Worm (Caenorhabditis elegans) whole organism, L2 larva: ENCODE measurements around the gene nhr-182.
A peak's percentile ranks its signal among the peaks of the same experiment; 100 is the strongest.

ENCODE experiments used
- blmp-1 ChIP-seq: sonication (generic microtip); optimal IDR thresholded peaks from 2 replicates; lab custom pipeline; 2017; ENCODE audit warnings: missing genetic modification characterization, mild to moderate bottlenecking, missing compliant biosample characterization, antibody characterized with exemption, moderate library complexity; ENCODE audit not compliant: insufficient read depth
- dmd-4 ChIP-seq: sonication (generic microtip); optimal IDR thresholded peaks from 2 replicates; lab custom pipeline; 2017; ENCODE audit warnings: missing biosample characterization, missing genetic modification characterization
- elt-1 ChIP-seq: fragments of 150-350 bp; optimal IDR thresholded peaks from 2 replicates; lab custom pipeline; 2014; ENCODE audit warnings: missing biosample characterization, missing genetic modification characterization
- elt-3 ChIP-seq: sonication (generic microtip); optimal IDR thresholded peaks from 2 replicates; lab custom pipeline; 2017; ENCODE audit warnings: missing biosample characterization, missing genetic modification characterization
- fos-1 ChIP-seq: fragments of 150-350 bp; optimal IDR thresholded peaks from 2 replicates; lab custom pipeline; 2014; ENCODE audit warnings: missing biosample characterization, missing genetic modification characterization
- lin-13 ChIP-seq: fragments of 150-350 bp; optimal IDR thresholded peaks from 2 replicates; lab custom pipeline; 2014; ENCODE audit warnings: missing biosample characterization, missing genetic modification reagents, missing genetic modification characterization
- lin-39 ChIP-seq: fragments of 150-350 bp; optimal IDR thresholded peaks from 2 replicates; lab custom pipeline; 2014; ENCODE audit warnings: missing biosample characterization, missing genetic modification reagents, missing genetic modification characterization
- nhr-21 ChIP-seq: fragments of 150-350 bp; optimal IDR thresholded peaks from 2 replicates; lab custom pipeline; 2014; ENCODE audit warnings: missing biosample characterization, missing genetic modification characterization
- nhr-23 ChIP-seq: fragments of 150-350 bp; optimal IDR thresholded peaks from 2 replicates; lab custom pipeline; 2014; ENCODE audit warnings: missing biosample characterization, missing genetic modification reagents, missing genetic modification characterization
- nhr-77 ChIP-seq: fragments of 150-350 bp; optimal IDR thresholded peaks from 2 replicates; lab custom pipeline; 2014; ENCODE audit warnings: missing biosample characterization, missing genetic modification characterization
- skn-1 ChIP-seq: sonication (generic microtip); optimal IDR thresholded peaks from 2 replicates; lab custom pipeline; 2017; ENCODE audit warnings: missing biosample characterization, missing genetic modification characterization
- unc-62 ChIP-seq: fragments of 150-350 bp; optimal IDR thresholded peaks from 2 replicates; lab custom pipeline; 2014; ENCODE audit warnings: missing biosample characterization, missing genetic modification reagents, missing genetic modification characterization
- zag-1 ChIP-seq: fragments of 150-350 bp; optimal IDR thresholded peaks from 2 replicates; lab custom pipeline; 2014; ENCODE audit warnings: missing biosample characterization, missing genetic modification characterization

ce11 chrV:2244751-2245150 is 15.0 kb downstream of the nhr-182 start, which contains the start of gene cyp-33C5:
- TF ChIP-seq zag-1 (tag; lab: Kevin White, UChicago) (no peak), blmp-1 (tag; lab: Kevin White, UChicago) (no peak), nhr-77 (tag; lab: Kevin White, UChicago) (no peak), fos-1 (tag; lab: Kevin White, UChicago) (peak; percentile 44), dmd-4 (no peak), unc-62 (GFP tag; lab: Kevin White, UChicago) (no peak), elt-1 (tag; lab: Kevin White, UChicago) (no peak), nhr-23 (tag; lab: Kevin White, UChicago) (no peak), lin-39 (tag; lab: Kevin White, UChicago) (no peak), skn-1 (no peak), elt-3 (tag; lab: Kevin White, UChicago) (no peak), lin-13 (no peak), nhr-21 (tag; lab: Kevin White, UChicago) (no peak)
